Fruit fly (Drosophila melanogaster): ENCODE data around the gene CG31787.

CG31787 gene

DNA sequence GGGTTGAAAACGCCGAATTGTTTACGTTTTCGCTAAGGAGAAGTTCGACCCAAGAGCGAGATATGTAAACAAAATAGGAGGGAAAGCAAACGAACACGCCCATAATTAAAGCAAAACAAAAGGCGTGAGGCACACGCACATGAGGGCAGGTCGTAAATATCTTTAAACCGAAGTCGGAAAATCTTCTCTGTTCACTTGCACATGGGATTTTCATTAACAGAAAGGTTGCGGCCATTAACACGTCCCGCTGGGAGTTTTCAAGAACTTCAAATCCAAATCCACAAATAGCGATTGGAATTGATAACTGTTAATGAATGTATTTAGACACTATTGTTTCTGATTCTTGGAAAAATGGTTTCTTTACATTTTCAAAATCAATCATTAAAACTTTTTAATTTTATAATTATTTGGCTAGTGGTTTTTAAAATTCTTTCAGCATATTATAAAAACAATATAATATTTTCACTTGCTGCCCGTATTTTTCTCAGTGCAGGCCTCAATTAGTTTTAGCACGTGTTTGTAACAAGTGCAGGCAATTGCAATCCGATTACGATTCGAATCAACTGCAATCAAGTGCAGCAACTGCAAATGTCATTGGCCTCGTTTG, 48.4 kb upstream of the CG31787 start (continued):
- TF ChIP-seq Stat92E (GFP tag; optimal IDR thresholded peaks at IDR 0.05) (peak in 1 of 3 experiments; percentile 28), gcm (GFP tag; optimal IDR thresholded peaks at IDR 0.05) (no peak), usp (GFP tag; optimal IDR thresholded peaks at IDR 0.05) (no peak), CG3995 (GFP tag; optimal IDR thresholded peaks at IDR 0.05) (no peak), Side (GFP tag; optimal IDR thresholded peaks at IDR 0.05) (no peak), twi (tag; optimal IDR thresholded peaks at IDR 0.05) (peak; percentile 66), CG17829 (tag; optimal IDR thresholded peaks at IDR 0.05) (no peak), nmo (GFP tag; optimal IDR thresholded peaks at IDR 0.05) (peak; percentile 10), ind (GFP tag; optimal IDR thresholded peaks at IDR 0.05) (no peak), E2f1 (GFP tag; IDR thresholded peaks at IDR 0.05) (no peak), CG3726 (GFP tag; IDR thresholded peaks at IDR 0.05) (no peak), zen (tag; optimal IDR thresholded peaks at IDR 0.05) (peak; percentile 83), gem (tag; optimal IDR thresholded peaks at IDR 0.05) (peak; percentile 35), CG3407 (GFP tag; optimal IDR thresholded peaks at IDR 0.05) (no peak), CG4730 (GFP tag; IDR thresholded peaks at IDR 0.05) (no peak), CG8765 (GFP tag; IDR thresholded peaks at IDR 0.05) (no peak), Elba2 (GFP tag; optimal IDR thresholded peaks at IDR 0.05) (no peak), pum (GFP tag; optimal IDR thresholded peaks at IDR 0.05) (no peak), CG10321 (GFP tag; IDR thresholded peaks at IDR 0.05) (no peak), CG31224 (GFP tag; IDR thresholded peaks at IDR 0.05) (no peak), stwl (tag; optimal IDR thresholded peaks at IDR 0.05) (no peak), Bgb (GFP tag; IDR thresholded peaks at IDR 0.05; ENCODE audit: partially characterized antibody) (no peak), HLH3B (GFP tag; IDR thresholded peaks at IDR 0.05) (no peak), Ada2b (GFP tag; IDR thresholded peaks at IDR 0.05) (no peak), cg (GFP tag; optimal IDR thresholded peaks at IDR 0.05) (no peak), vfl (GFP tag; optimal IDR thresholded peaks at IDR 0.05) (no peak), CG10979 (tag; optimal IDR thresholded peaks at IDR 0.05) (peak; percentile 31), unpg (GFP tag; optimal IDR thresholded peaks at IDR 0.05) (no peak), CG3281 (GFP tag; optimal IDR thresholded peaks at IDR 0.05) (no peak), Bdp1 (GFP tag; optimal IDR thresholded peaks at IDR 0.05) (no peak), ATbp (GFP tag; optimal IDR thresholded peaks at IDR 0.05) (no peak), CG12219 (GFP tag; optimal IDR thresholded peaks at IDR 0.05) (no peak), croc (GFP tag; conservative IDR thresholded peaks at IDR 0.05) (no peak), CG8388 (GFP tag; optimal IDR thresholded peaks at IDR 0.05) (no peak), rib (GFP tag; IDR thresholded peaks at IDR 0.05) (no peak), esg (GFP tag; conservative IDR thresholded peaks at IDR 0.05) (no peak), CG9437 (GFP tag; optimal IDR thresholded peaks at IDR 0.05) (no peak), grau (tag; optimal IDR thresholded peaks at IDR 0.05) (no peak), C15 (GFP tag; IDR thresholded peaks at IDR 0.05) (no peak), CG7786 (GFP tag; optimal IDR thresholded peaks at IDR 0.05) (no peak), B-H1 (GFP tag; IDR thresholded peaks at IDR 0.05) (no peak), corto (GFP tag; optimal IDR thresholded peaks at IDR 0.05) (no peak), CG12155 (GFP tag; optimal IDR thresholded peaks at IDR 0.05) (no peak), Neu2 (GFP tag; optimal IDR thresholded peaks at IDR 0.05; ENCODE audit: borderline replicate concordance) (no peak), ranshi (GFP tag; IDR thresholded peaks at IDR 0.05) (no peak), CG18011 (GFP tag; optimal IDR thresholded peaks at IDR 0.05) (no peak), CoRest (tag; optimal IDR thresholded peaks at IDR 0.05) (no peak), Ets97D (GFP tag; optimal IDR thresholded peaks at IDR 0.05) (no peak), tll (GFP tag; optimal IDR thresholded peaks at IDR 0.05) (peak in 1 of 2 experiments; percentile 12), Tbp (GFP tag; optimal IDR thresholded peaks at IDR 0.05) (no peak), CG2678 (tag; optimal IDR thresholded peaks at IDR 0.05) (no peak)

All from whole organism, embryonic.